Worm (Caenorhabditis elegans) whole organism, late embryonic: ENCODE data around the gene fbxb-47.

Source experiments
- ahr-1 ChIP-seq: sonication (generic microtip); optimal IDR thresholded peaks from 2 replicates; lab custom pipeline; 2016; ENCODE audit warnings: missing genetic modification characterization, missing compliant biosample characterization
- ceh-9 ChIP-seq: sonication (generic microtip); optimal IDR thresholded peaks from 2 replicates; lab custom pipeline; 2016; ENCODE audit warnings: mild to moderate bottlenecking, missing genetic modification characterization, inconsistent platforms, missing compliant biosample characterization
- che-1 ChIP-seq: sonication (generic microtip); optimal IDR thresholded peaks from 2 replicates; lab custom pipeline; 2016; ENCODE audit warnings: mild to moderate bottlenecking, missing genetic modification characterization, missing compliant biosample characterization
- hlh-8 ChIP-seq: sonication (generic microtip); optimal IDR thresholded peaks from 2 replicates; lab custom pipeline; 2016; ENCODE audit warnings: missing genotype, missing genetic modification characterization, missing compliant biosample characterization
- madf-2 ChIP-seq: sonication (generic microtip); optimal IDR thresholded peaks from 2 replicates; lab custom pipeline; 2017; ENCODE audit warnings: missing genetic modification characterization, missing compliant biosample characterization
- pag-3 ChIP-seq: sonication (generic microtip); optimal IDR thresholded peaks from 2 replicates; lab custom pipeline; 2016; ENCODE audit warnings: missing compliant biosample characterization, missing genetic modification characterization, borderline replicate concordance
- pha-4 ChIP-seq: fragments of 150-350 bp; optimal IDR thresholded peaks from 2 replicates; lab custom pipeline; 2018; ENCODE audit warnings: missing biosample characterization, missing genetic modification reagents, missing genetic modification characterization
- pqm-1 ChIP-seq: sonication (generic microtip); optimal IDR thresholded peaks from 2 replicates; lab custom pipeline; 2016; ENCODE audit warnings: missing genetic modification characterization, missing compliant biosample characterization
- ttx-3 ChIP-seq: sonication (generic microtip); optimal IDR thresholded peaks from 2 replicates; lab custom pipeline; 2016; ENCODE audit warnings: missing genetic modification reagents, missing genetic modification characterization, missing compliant biosample characterization

- TF ChIP-seq pag-3 (tag; lab: Kevin White, UChicago) (no peak), pqm-1 (tag; lab: Kevin White, UChicago) (no peak), ceh-9 (tag; lab: Kevin White, UChicago) (no peak), ttx-3 (tag; lab: Kevin White, UChicago) (no peak), che-1 (tag; lab: Kevin White, UChicago) (no peak), ahr-1 (tag; lab: Kevin White, UChicago) (no peak), pha-4 (no peak), hlh-8 (tag; lab: Kevin White, UChicago) (no peak), madf-2 (tag; lab: Kevin White, UChicago) (no peak)
Measured at ce11 chrII:1735145-1735544, 31.9 kb upstream of the fbxb-47 start.
